Fruit fly (Drosophila melanogaster) whole organism, adult: ENCODE data around the gene Dnah3.

Experiments
- CG11617 ChIP-seq: fragments of 200-800 bp; sonication (Bioruptor generic); optimal IDR thresholded peaks from 2 replicates; lab custom pipeline; 2017; ENCODE audit warnings: mild to moderate bottlenecking, missing biosample characterization, missing genetic modification reagents, missing genetic modification characterization
- CG12768 ChIP-seq: fragments of 200-800 bp; sonication (Bioruptor generic); optimal IDR thresholded peaks from 2 replicates; lab custom pipeline; 2017; ENCODE audit warnings: missing biosample characterization, missing genetic modification characterization, mild to moderate bottlenecking, moderate library complexity, missing genetic modification reagents
- CG14711 ChIP-seq: fragments of 200-800 bp; sonication (Bioruptor generic); optimal IDR thresholded peaks from 2 replicates; lab custom pipeline; 2018; ENCODE audit warnings: missing biosample characterization, mild to moderate bottlenecking, missing genetic modification characterization, moderate library complexity
- CG1620 ChIP-seq: fragments of 200-800 bp; sonication (Bioruptor generic); optimal IDR thresholded peaks from 2 replicates; lab custom pipeline; 2016; ENCODE audit warnings: missing biosample characterization, missing genetic modification characterization
- CG33017 ChIP-seq: fragments of 200-800 bp; sonication (Bioruptor generic); optimal IDR thresholded peaks from 2 replicates; lab custom pipeline; 2018; ENCODE audit warnings: missing biosample characterization, mild to moderate bottlenecking, missing genetic modification characterization, moderate library complexity
- CG5204 ChIP-seq: fragments of 200-800 bp; sonication (Bioruptor generic); optimal IDR thresholded peaks from 2 replicates; lab custom pipeline; 2016; ENCODE audit warnings: missing biosample characterization, missing genetic modification characterization
- CG7045 ChIP-seq: fragments of 200-800 bp; sonication (Bioruptor generic); optimal IDR thresholded peaks from 2 replicates; lab custom pipeline; 2017; ENCODE audit warnings: missing biosample characterization, mild to moderate bottlenecking, missing genetic modification characterization
- CG7101 ChIP-seq: fragments of 200-800 bp; sonication (Bioruptor generic); optimal IDR thresholded peaks from 2 replicates; lab custom pipeline; 2018; ENCODE audit warnings: missing biosample characterization, mild to moderate bottlenecking, missing genetic modification characterization, moderate library complexity
- Clk ChIP-seq: fragments of 200-800 bp; sonication (Bioruptor generic); optimal IDR thresholded peaks from 2 replicates; lab custom pipeline; 2017; ENCODE audit warnings: missing biosample characterization, missing genetic modification characterization
- Crg-1 ChIP-seq: fragments of 200-800 bp; sonication (Bioruptor generic); optimal IDR thresholded peaks from 2 replicates; lab custom pipeline; 2016; ENCODE audit warnings: missing biosample characterization, missing genetic modification characterization
- Hr96 ChIP-seq: fragments of 200-800 bp; sonication (Bioruptor generic); optimal IDR thresholded peaks from 2 replicates; lab custom pipeline; 2016; ENCODE audit warnings: missing biosample characterization, missing genetic modification characterization
- Mnt ChIP-seq: fragments of 200-800 bp; sonication (Bioruptor generic); optimal IDR thresholded peaks from 2 replicates; lab custom pipeline; 2016; ENCODE audit warnings: missing biosample characterization, mild to moderate bottlenecking, missing genetic modification characterization
- bab1 ChIP-seq: fragments of 200-800 bp; sonication (Bioruptor generic); optimal IDR thresholded peaks from 3 replicates; lab custom pipeline; 2019; ENCODE audit warnings: missing biosample characterization, mild to moderate bottlenecking, missing genetic modification characterization, moderate library complexity
- cic ChIP-seq: fragments of 200-800 bp; sonication (Bioruptor generic); optimal IDR thresholded peaks from 2 replicates; lab custom pipeline; 2017; ENCODE audit warnings: missing biosample characterization, mild to moderate bottlenecking, missing genetic modification characterization, moderate library complexity
- cnc ChIP-seq, 2 experiments: fragments of >200 bp; optimal IDR thresholded peaks; 2 replicates each; lab custom pipeline; 2017
- kay ChIP-seq: fragments of 200-800 bp; sonication (Bioruptor generic); peaks from one replicate; lab custom pipeline; 2016; ENCODE audit warnings: missing biosample characterization, missing genetic modification characterization, borderline replicate concordance
- ovo ChIP-seq: fragments of 200-800 bp; sonication (Bioruptor generic); optimal IDR thresholded peaks from 2 replicates; lab custom pipeline; 2016; ENCODE audit warnings: missing biosample characterization, missing genetic modification characterization
- pad ChIP-seq: fragments of 200-800 bp; sonication (Bioruptor generic); optimal IDR thresholded peaks from 3 replicates; lab custom pipeline; 2017; ENCODE audit warnings: missing biosample characterization, missing genetic modification characterization, mild to moderate bottlenecking, moderate library complexity, missing genetic modification reagents
- tj ChIP-seq: fragments of 200-800 bp; sonication (Bioruptor generic); optimal IDR thresholded peaks from 3 replicates; lab custom pipeline; 2017; ENCODE audit warnings: missing biosample characterization, mild to moderate bottlenecking, missing genetic modification characterization, moderate library complexity
- toe ChIP-seq: fragments of 200-800 bp; sonication (Bioruptor generic); optimal IDR thresholded peaks from 2 replicates; lab custom pipeline; 2016; ENCODE audit warnings: missing biosample characterization, missing genetic modification characterization

Gene Dnah3

DNA sequence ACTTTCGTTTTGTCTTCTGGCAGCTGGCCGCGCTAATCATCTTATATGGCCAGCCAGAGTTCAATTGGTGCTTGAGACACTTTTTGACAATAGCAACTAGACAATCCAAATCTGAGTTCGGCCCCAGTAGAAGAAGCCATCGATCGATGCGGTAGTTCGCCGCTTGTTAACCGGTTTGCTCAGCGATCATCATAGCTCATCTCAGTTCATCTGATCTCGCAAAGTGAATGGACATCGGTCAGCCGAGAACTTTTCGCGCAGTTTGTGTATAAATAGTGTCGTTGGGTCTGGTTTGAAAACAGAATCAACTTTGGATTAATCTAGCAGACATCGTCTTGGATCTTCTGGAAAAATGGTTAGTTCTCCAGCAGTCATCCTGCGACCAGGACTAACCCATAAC, 35.5 kb downstream of the Dnah3 start, which contains the start of gene CG13705:
CG13705 (plus strand) TSS at position 301 of the 400 bp plus-strand sequence.
- TF ChIP-seq CG7101 (no peak), tj (GFP tag; lab: Kevin White, UChicago) (no peak), cnc (optimal IDR thresholded peaks at IDR 0.05; lab: Kevin White, UChicago) (no peak), Hr96 (GFP tag; lab: Kevin White, UChicago) (no peak), Clk (no peak), toe (GFP tag; lab: Kevin White, UChicago) (no peak), Crg-1 (GFP tag; lab: Kevin White, UChicago) (no peak), CG11617 (GFP tag; lab: Kevin White, UChicago) (no peak), CG7045 (GFP tag; lab: Kevin White, UChicago) (no peak)

DNA sequence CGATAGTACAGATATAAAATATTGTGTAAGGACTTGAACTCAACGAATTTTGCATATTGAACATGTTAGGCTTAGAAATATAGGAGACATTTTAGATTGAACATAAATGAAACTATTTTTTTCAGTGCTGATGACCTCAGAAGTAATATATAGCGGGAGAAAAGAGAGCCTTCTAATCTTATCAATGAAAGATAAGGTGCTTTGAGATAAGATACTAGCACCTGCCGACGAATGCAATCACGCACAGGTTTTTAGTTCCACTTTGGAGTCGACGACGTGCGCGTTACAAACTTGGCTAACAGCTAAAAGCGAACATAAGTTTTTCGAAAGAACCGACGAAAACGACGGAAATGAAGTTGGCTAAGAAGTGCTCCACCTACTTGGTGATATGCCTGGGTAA, 37.6 kb downstream of the Dnah3 start, which contains the start of gene hoka:
hoka (plus strand) TSS at position 254 of the 400 bp plus-strand sequence.
- TF ChIP-seq CG14711 (tag; lab: Kevin White, UChicago) (no peak), kay (GFP tag; lab: Kevin White, UChicago) (no peak), bab1 (GFP tag; lab: Kevin White, UChicago) (no peak), CG1620 (no peak), CG12768 (GFP tag; lab: Kevin White, UChicago) (no peak), cic (GFP tag; lab: Kevin White, UChicago) (no peak), ovo (GFP tag; lab: Kevin White, UChicago) (no peak), tj (GFP tag; lab: Kevin White, UChicago) (no peak), Clk (no peak)

- TF ChIP-seq CG12768 (GFP tag; lab: Kevin White, UChicago) (no peak), kay (GFP tag; lab: Kevin White, UChicago) (peak; percentile 48), CG7045 (GFP tag; lab: Kevin White, UChicago) (no peak), CG1620 (no peak), CG7101 (no peak), Clk (no peak), tj (GFP tag; lab: Kevin White, UChicago) (no peak), cnc (optimal IDR thresholded peaks at IDR 0.05; lab: Kevin White, UChicago) (no peak), CG33017 (tag; lab: Kevin White, UChicago) (no peak)
Observed at dm6 chr3L:4899117-4899516, 38.0 kb downstream of the Dnah3 start.

DNA sequence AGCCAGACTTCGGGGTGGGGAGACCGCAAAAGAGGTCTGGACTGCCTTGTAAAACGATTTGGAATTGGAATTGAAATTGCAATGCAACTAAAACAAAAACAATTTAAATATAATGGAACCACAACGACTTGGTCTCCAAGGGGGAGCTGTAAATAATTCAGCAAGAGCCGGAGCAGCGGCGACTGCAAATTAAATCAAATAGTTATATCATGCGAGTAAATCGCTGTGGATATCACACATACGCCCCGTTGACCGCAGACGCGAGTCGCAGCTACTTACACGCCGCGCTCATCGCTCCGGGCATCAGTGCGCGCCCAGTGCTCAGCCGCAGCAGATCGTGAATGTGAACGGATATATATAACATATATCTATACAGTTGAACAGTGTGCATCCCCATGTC, 49.0 kb downstream of the Dnah3 start, which contains the start of gene Rh50:
Rh50 (plus strand) TSS at position 301 of the 400 bp plus-strand sequence.
- no peak for TF ChIP-seq Mnt
- TF ChIP-seq toe (GFP tag; lab: Kevin White, UChicago): no peak
- TF ChIP-seq CG12768 (GFP tag; lab: Kevin White, UChicago): no peak

- no peak for TF ChIP-seq Mnt
- no peak for TF ChIP-seq ovo (GFP tag; lab: Kevin White, UChicago)
- TF ChIP-seq CG33017 (tag; lab: Kevin White, UChicago): no peak
- TF ChIP-seq Clk: no peak
- no peak for TF ChIP-seq CG14711 (tag; lab: Kevin White, UChicago)
- no peak for TF ChIP-seq toe (GFP tag; lab: Kevin White, UChicago)
- TF ChIP-seq CG12768 (GFP tag; lab: Kevin White, UChicago): no peak
- TF ChIP-seq cnc (optimal IDR thresholded peaks at IDR 0.05; lab: Kevin White, UChicago): no peak
- no peak for TF ChIP-seq Crg-1 (GFP tag; lab: Kevin White, UChicago)
- no peak for TF ChIP-seq pad (GFP tag; lab: Kevin White, UChicago)
- no peak for TF ChIP-seq CG1620
- no peak for TF ChIP-seq CG7101
- no peak for TF ChIP-seq CG5204 (GFP tag; lab: Kevin White, UChicago)
- no peak for TF ChIP-seq CG7045 (GFP tag; lab: Kevin White, UChicago)
- TF ChIP-seq bab1 (GFP tag; lab: Kevin White, UChicago): no peak
- TF ChIP-seq cic (GFP tag; lab: Kevin White, UChicago): no peak
- no peak for TF ChIP-seq Hr96 (GFP tag; lab: Kevin White, UChicago)
- TF ChIP-seq tj (GFP tag; lab: Kevin White, UChicago): no peak
- no peak for TF ChIP-seq kay (GFP tag; lab: Kevin White, UChicago)
Observed at dm6 chr3L:4920935-4921334, 59.9 kb downstream of the Dnah3 start.

DNA sequence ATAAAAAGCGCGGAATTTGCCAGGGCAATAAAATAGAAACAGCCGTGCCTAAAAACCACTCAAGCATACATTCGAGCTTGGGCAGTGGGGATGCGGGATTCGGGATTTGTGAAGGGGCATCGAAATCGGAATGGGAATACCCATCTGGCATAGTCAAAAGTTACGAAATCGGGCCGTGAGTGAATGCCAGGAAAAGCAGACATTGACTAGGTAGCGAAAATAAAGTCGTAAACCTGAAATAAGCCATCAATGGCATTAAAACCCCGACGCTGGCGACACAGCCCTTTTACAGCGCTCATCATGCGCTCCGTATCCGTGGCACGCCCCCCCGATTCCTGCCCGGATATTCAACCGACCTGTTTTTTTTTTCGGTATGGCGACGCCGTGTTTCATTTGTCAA, 63.5 kb downstream of the Dnah3 start:
- TF ChIP-seq CG12768 (GFP tag; lab: Kevin White, UChicago) (no peak), tj (GFP tag; lab: Kevin White, UChicago) (no peak), CG7045 (GFP tag; lab: Kevin White, UChicago) (no peak), CG14711 (tag; lab: Kevin White, UChicago) (no peak), cic (GFP tag; lab: Kevin White, UChicago) (no peak), ovo (GFP tag; lab: Kevin White, UChicago) (no peak), bab1 (GFP tag; lab: Kevin White, UChicago) (no peak), Hr96 (GFP tag; lab: Kevin White, UChicago) (no peak), Clk (no peak), CG7101 (no peak)

- no peak for TF ChIP-seq kay (GFP tag; lab: Kevin White, UChicago)
- no peak for TF ChIP-seq Clk
- no peak for TF ChIP-seq CG14711 (tag; lab: Kevin White, UChicago)
- TF ChIP-seq bab1 (GFP tag; lab: Kevin White, UChicago): no peak
- no peak for TF ChIP-seq CG33017 (tag; lab: Kevin White, UChicago)
Observed at dm6 chr3L:4929781-4930180, 68.7 kb downstream of the Dnah3 start.
